Worm (Caenorhabditis elegans) whole organism, midembryonic: ENCODE results near the gene rsp-1.

Experiments
- cog-1 ChIP-seq: sonication (generic microtip); optimal IDR thresholded peaks from 2 replicates; lab custom pipeline; 2016; ENCODE audit warnings: missing genetic modification characterization, missing compliant biosample characterization
- flt-1 ChIP-seq: fragments of 200-800 bp; sonication (Bioruptor generic); IDR thresholded peaks from 2 replicates; pipeline ENCODE4 v1.3.6; 2022; ENCODE audit warnings: missing genetic modification characterization, missing compliant biosample characterization
- klf-2 ChIP-seq: fragments of 200-800 bp; sonication (Bioruptor generic); conservative IDR thresholded peaks from 2 replicates; pipeline ENCODE4 v1.3.6; 2022; ENCODE audit warnings: missing genetic modification reagents, missing genetic modification characterization, missing compliant biosample characterization
- med-1 ChIP-seq: sonication (generic microtip); optimal IDR thresholded peaks from 2 replicates; lab custom pipeline; 2017; ENCODE audit warnings: missing genetic modification characterization, mild to moderate bottlenecking, missing compliant biosample characterization, antibody characterized with exemption, missing genetic modification reagents; ENCODE audit not compliant: insufficient read depth
- tab-1 ChIP-seq: fragments of 200-800 bp; sonication (Bioruptor generic); IDR thresholded peaks from 2 replicates; pipeline ENCODE4 v1.3.6; 2022; ENCODE audit warnings: missing genetic modification characterization, missing compliant biosample characterization
- ztf-23 ChIP-seq: fragments of 200-800 bp; sonication (Bioruptor generic); IDR thresholded peaks from 2 replicates; pipeline ENCODE4 v1.3.6; 2022; ENCODE audit warnings: missing genetic modification reagents, missing genetic modification characterization, missing compliant biosample characterization
- ztf-29 ChIP-seq: fragments of 200-800 bp; sonication (Bioruptor generic); IDR thresholded peaks from 2 replicates; pipeline ENCODE4 v1.3.6; 2022; ENCODE audit warnings: missing genetic modification reagents, missing genetic modification characterization, missing compliant biosample characterization

- no peak for TF ChIP-seq flt-1 (GFP tag; lab: Robert Waterston, UW)
- no peak for TF ChIP-seq klf-2
- no peak for TF ChIP-seq tab-1
- no peak for TF ChIP-seq ztf-23
- TF ChIP-seq ztf-29 (GFP tag; lab: Robert Waterston, UW) = no peak
- TF ChIP-seq cog-1 (tag; lab: Kevin White, UChicago) = no peak
- TF ChIP-seq med-1 = no peak
Observed at ce11 chrII:11424579-11425316, 28.4 kb upstream of the rsp-1 start, which contains the start of gene C05D12.3.
